Fruit fly (Drosophila melanogaster): ENCODE data around the gene RpLP1.

dm6 chr2L:425491-425890 is 5.7 kb downstream of the RpLP1 start:
- TF ChIP-seq psq (optimal IDR thresholded peaks at IDR 0.05) (no peak), h (optimal IDR thresholded peaks at IDR 0.05) (no peak), Myc (optimal IDR thresholded peaks at IDR 0.05) (no peak), insv (optimal IDR thresholded peaks at IDR 0.05) (no peak)

Data from Kc167 (cell line).